Worm (Caenorhabditis elegans) whole organism, L4 larva: Measurements from ENCODE around the gene T20D3.6.
A peak's percentile ranks its signal among the peaks of the same experiment; 100 is the strongest.
"Not testable (repeated sequence)": the region's sequence is repeated elsewhere in the genome, so short reads cannot be mapped to it uniquely, and the experiment has no call there.

ENCODE experiments used
- D1046.2 ChIP-seq: fragments of 200-800 bp; sonication (Bioruptor generic); IDR thresholded peaks from 2 replicates; pipeline ENCODE4 v1.3.6; 2022; ENCODE audit warnings: missing genetic modification characterization, missing compliant biosample characterization
- T20F7.1 ChIP-seq: fragments of 200-800 bp; sonication (Bioruptor generic); optimal IDR thresholded peaks from 2 replicates; lab custom pipeline; 2018; ENCODE audit warnings: mild to moderate bottlenecking, missing genetic modification characterization, missing compliant biosample characterization
- Y75B8A.6 ChIP-seq: fragments of 200-800 bp; sonication (Bioruptor generic); IDR thresholded peaks from 2 replicates; pipeline ENCODE4 v1.3.6; 2022; ENCODE audit warnings: missing genetic modification reagents, missing genetic modification characterization, missing compliant biosample characterization
- aha-1 ChIP-seq: fragments of 150-350 bp; peaks from one replicate; lab custom pipeline; 2014; ENCODE audit warnings: missing biosample characterization, missing genetic modification characterization
- ceh-44 ChIP-seq: fragments of 200-800 bp; sonication (Bioruptor generic); IDR thresholded peaks from 2 replicates; pipeline ENCODE4 v1.3.6; 2022; ENCODE audit warnings: missing genetic modification reagents, missing genetic modification characterization, missing compliant biosample characterization
- ceh-82 ChIP-seq: sonication (generic microtip); optimal IDR thresholded peaks from 2 replicates; lab custom pipeline; 2017; ENCODE audit warnings: missing biosample characterization, missing genetic modification characterization
- cey-2 ChIP-seq: sonication (generic microtip); optimal IDR thresholded peaks from 3 replicates; lab custom pipeline; 2017; ENCODE audit warnings: missing genetic modification characterization, mild to moderate bottlenecking, missing compliant biosample characterization, antibody characterized with exemption, borderline replicate concordance; ENCODE audit not compliant: insufficient read depth
- ctbp-1 ChIP-seq: fragments of 200-800 bp; sonication (Bioruptor generic); IDR thresholded peaks from 2 replicates; pipeline ENCODE4 v1.3.6; 2022; ENCODE audit warnings: missing genetic modification reagents, missing genetic modification characterization, missing compliant biosample characterization
- daf-16 ChIP-seq, 3 experiments: sonication (generic microtip); optimal IDR thresholded peaks; 2 replicates each; lab custom pipeline; 2016 to 2017; ENCODE audit warnings: missing genetic modification characterization in 3 of 3, missing genetic modification reagents in 3 of 3, mild to moderate bottlenecking in 2 of 3, missing compliant biosample characterization in 2 of 3, missing biosample characterization in 1 of 3, moderate library complexity in 1 of 3
- daf-19 ChIP-seq: fragments of 200-800 bp; sonication (Bioruptor generic); conservative IDR thresholded peaks from 2 replicates; pipeline ENCODE4 v1.3.6; 2022; ENCODE audit warnings: missing genetic modification characterization, missing compliant biosample characterization
- dmd-6 ChIP-seq: fragments of 200-800 bp; sonication (Bioruptor generic); IDR thresholded peaks from 2 replicates; pipeline ENCODE4 v1.3.6; 2022; ENCODE audit warnings: missing genetic modification reagents, missing genetic modification characterization, missing compliant biosample characterization
- dmd-9 ChIP-seq: fragments of 200-800 bp; sonication (Bioruptor generic); IDR thresholded peaks from 2 replicates; pipeline ENCODE4 v1.3.6; 2022; ENCODE audit warnings: missing genetic modification reagents, missing genetic modification characterization, missing compliant biosample characterization
- dpl-1 ChIP-seq: fragments of 150-350 bp; optimal IDR thresholded peaks from 2 replicates; lab custom pipeline; 2014; ENCODE audit warnings: missing biosample characterization, missing genetic modification reagents, missing genetic modification characterization
- duxl-1 ChIP-seq: sonication (generic microtip); optimal IDR thresholded peaks from 2 replicates; lab custom pipeline; 2016; ENCODE audit warnings: mild to moderate bottlenecking, missing genetic modification characterization, moderate library complexity, missing compliant biosample characterization; ENCODE audit not compliant: poor library complexity
- dve-1 ChIP-seq: sonication (generic microtip); optimal IDR thresholded peaks from 2 replicates; lab custom pipeline; 2017; ENCODE audit warnings: antibody characterized with exemption, mild to moderate bottlenecking, missing genetic modification characterization, missing compliant biosample characterization; ENCODE audit not compliant: insufficient read depth
- fkh-10 ChIP-seq: fragments of 150-350 bp; optimal IDR thresholded peaks from 2 replicates; lab custom pipeline; 2014; ENCODE audit warnings: missing biosample characterization, missing genetic modification reagents, missing genetic modification characterization
- hlh-11 ChIP-seq: fragments of 200-800 bp; sonication (Bioruptor generic); optimal IDR thresholded peaks from 2 replicates; lab custom pipeline; 2018; ENCODE audit warnings: mild to moderate bottlenecking, missing genetic modification characterization, missing compliant biosample characterization
- lin-38 ChIP-seq: fragments of 200-800 bp; sonication (Bioruptor generic); IDR thresholded peaks from 2 replicates; pipeline ENCODE4 v1.3.6; 2022; ENCODE audit warnings: missing genetic modification reagents, missing genetic modification characterization, missing compliant biosample characterization
- lsy-2 ChIP-seq, 2 experiments: fragments of 150-350 bp in 1 of 2; sonication (generic microtip) in 1 of 2; optimal IDR thresholded peaks; 2 replicates each; lab custom pipeline; 2014 to 2017; ENCODE audit warnings: missing biosample characterization in 2 of 2, missing genetic modification characterization in 2 of 2
- mdl-1 ChIP-seq, 2 experiments: fragments of 150-350 bp in 1 of 2; sonication (generic microtip) in 1 of 2; optimal IDR thresholded peaks; 2 replicates each; lab custom pipeline; 2014 to 2017; ENCODE audit warnings: missing biosample characterization in 2 of 2, missing genetic modification characterization in 2 of 2
- mep-1 ChIP-seq: fragments of 150-350 bp; sonication (generic microtip); optimal IDR thresholded peaks from 3 replicates; lab custom pipeline; 2014; ENCODE audit warnings: missing biosample characterization, missing genetic modification characterization
- mes-2 ChIP-seq: sonication (generic microtip); optimal IDR thresholded peaks from 2 replicates; lab custom pipeline; 2016; ENCODE audit warnings: missing genotype, mild to moderate bottlenecking, missing genetic modification characterization, missing compliant biosample characterization; ENCODE audit not compliant: poor library complexity, severe bottlenecking
- rbr-2 ChIP-seq: sonication (generic microtip); optimal IDR thresholded peaks from 2 replicates; lab custom pipeline; 2016; ENCODE audit warnings: missing genotype, missing genetic modification characterization, missing compliant biosample characterization
- set-16 ChIP-seq: fragments of 200-800 bp; sonication (Bioruptor generic); IDR thresholded peaks from 2 replicates; pipeline ENCODE4 v1.3.6; 2022; ENCODE audit warnings: missing genetic modification reagents, missing genetic modification characterization, missing compliant biosample characterization
- snpc-1.2 ChIP-seq: fragments of 200-800 bp; sonication (Bioruptor generic); IDR thresholded peaks from 2 replicates; pipeline ENCODE4 v1.3.6; 2022; ENCODE audit warnings: missing genetic modification reagents, missing genetic modification characterization, missing compliant biosample characterization
- unc-62 ChIP-seq, 3 experiments: fragments of 150-350 bp in 1 of 3; sonication (generic microtip); optimal IDR thresholded peaks in 2 of 3; peaks in 1 of 3; 1 replicate in 1 of 3; 2 replicates in 2 of 3; lab custom pipeline; 2014 to 2017; ENCODE audit warnings: missing biosample characterization in 3 of 3, missing genetic modification characterization in 3 of 3, missing genetic modification reagents in 3 of 3, missing genotype in 1 of 3
- zfp-3 ChIP-seq: fragments of 200-800 bp; sonication (Bioruptor generic); conservative IDR thresholded peaks from 2 replicates; pipeline ENCODE4 v1.3.6; 2022; ENCODE audit warnings: missing genetic modification reagents, missing genetic modification characterization, missing compliant biosample characterization
- ztf-11 ChIP-seq: fragments of 150-350 bp; optimal IDR thresholded peaks from 2 replicates; lab custom pipeline; 2014; ENCODE audit warnings: missing biosample characterization, missing genetic modification characterization

T20D3.6 gene

ce11 chrIV:9319080-9319479, 20.0 kb downstream of the T20D3.6 start, which contains the start of the genes F49C12.11 and nemt-1:
Gene F49C12.11 (plus strand): TSS chrIV:9319380.
Gene nemt-1 (minus strand): TSS chrIV:9319439.
- no peak for TF ChIP-seq dmd-9 (GFP tag; lab: Robert Waterston, UW)
- no peak for TF ChIP-seq ceh-44 (GFP tag; lab: Robert Waterston, UW)
- no peak for TF ChIP-seq set-16
- TF ChIP-seq mep-1 (tag; lab: Kevin White, UChicago), result no peak
- TF ChIP-seq D1046.2 (GFP tag; lab: Robert Waterston, UW), result no peak
- TF ChIP-seq lsy-2 (tag; optimal IDR thresholded peaks at IDR 0.05; lab: Kevin White, UChicago), result no peak
- TF ChIP-seq ceh-82 (tag; lab: Kevin White, UChicago), result no peak

- TF ChIP-seq lin-38 (peak; percentile 55), zfp-3 (GFP tag; lab: Robert Waterston, UW) (no peak), ctbp-1 (GFP tag; lab: Robert Waterston, UW) (no peak), duxl-1 (tag; lab: Kevin White, UChicago) (no peak), ceh-82 (tag; lab: Kevin White, UChicago) (no peak), aha-1 (peak; percentile 75)
Measured at ce11 chrIV:9318147-9318546, 21.0 kb downstream of the T20D3.6 start.

- TF ChIP-seq mdl-1 (tag; optimal IDR thresholded peaks at IDR 0.05; lab: Kevin White, UChicago), result peak in 1 of 2 experiments; percentile 9
- TF ChIP-seq mes-2 (tag; lab: Kevin White, UChicago), result peak; percentile 83
- TF ChIP-seq dmd-9 (GFP tag; lab: Robert Waterston, UW), result no peak
- peak; percentile 47 for TF ChIP-seq dpl-1 (GFP tag; lab: Kevin White, UChicago)
- no peak for TF ChIP-seq daf-16 (GFP tag; optimal IDR thresholded peaks at IDR 0.05; lab: Kevin White, UChicago)
- TF ChIP-seq daf-16 (tag; optimal IDR thresholded peaks at IDR 0.05; lab: Kevin White, UChicago), result peak; percentile 12
- TF ChIP-seq dve-1, result peak; percentile 19
- 0 out of 2 replicates have a peak, but pooled peaks have one; percentile 9 for TF ChIP-seq ctbp-1 (GFP tag; lab: Robert Waterston, UW)
- TF ChIP-seq T20F7.1 (GFP tag; lab: Kevin White, UChicago), result peak; percentile 3
- TF ChIP-seq hlh-11 (tag; lab: Kevin White, UChicago), result peak; percentile 30
- peak; percentile 19 for TF ChIP-seq fkh-10 (GFP tag; lab: Kevin White, UChicago)
- TF ChIP-seq snpc-1.2 (GFP tag; lab: Robert Waterston, UW), result peak; percentile 45; the same call in 1 of the 2 replicates
- TF ChIP-seq cey-2 (tag; lab: Kevin White, UChicago), result no peak
- no peak for TF ChIP-seq Y75B8A.6 (GFP tag; lab: Robert Waterston, UW)
- peak; percentile 19 for TF ChIP-seq rbr-2 (tag; lab: Kevin White, UChicago)
- no peak for TF ChIP-seq daf-19 (GFP tag; lab: Robert Waterston, UW)
- peak in 1 of 2 experiments; percentile 21 for TF ChIP-seq unc-62 (GFP tag; optimal IDR thresholded peaks at IDR 0.05 in 1 of 2; lab: Kevin White, UChicago)
- no peak for TF ChIP-seq unc-62 (tag; optimal IDR thresholded peaks at IDR 0.05; lab: Kevin White, UChicago)
- TF ChIP-seq ztf-11 (tag; lab: Kevin White, UChicago), result no peak
Measured at ce11 chrIV:9316068-9316681, 22.9 kb downstream of the T20D3.6 start, which contains the start of the genes F49C12.9 and rpn-7. Gene F49C12.9 (minus strand): TSS chrIV:9316215. Gene rpn-7 (plus strand): TSS chrIV:9316631.

ce11 chrIV:9312827-9313226, 26.3 kb downstream of the T20D3.6 start, which contains the start of gene F49C12.7:
Gene F49C12.7 (minus strand): TSS chrIV:9312927.
- TF ChIP-seq Y75B8A.6 (GFP tag; lab: Robert Waterston, UW); dmd-6 (GFP tag; lab: Robert Waterston, UW); rbr-2 (tag; lab: Kevin White, UChicago): not testable (repeated sequence)
